Worm (Caenorhabditis elegans) whole organism, early embryonic: Measurements from ENCODE around the gene bar-1.

Experiments
- B0310.2 ChIP-seq: sonication (generic microtip); optimal IDR thresholded peaks from 2 replicates; lab custom pipeline; 2016; ENCODE audit warnings: mild to moderate bottlenecking, missing genetic modification characterization, missing compliant biosample characterization
- F13C5.2 ChIP-seq: sonication (generic microtip); optimal IDR thresholded peaks from 2 replicates; lab custom pipeline; 2017; ENCODE audit warnings: mild to moderate bottlenecking, missing genetic modification characterization, inconsistent platforms, missing compliant biosample characterization
- aly-1 ChIP-seq: sonication (generic microtip); optimal IDR thresholded peaks from 2 replicates; lab custom pipeline; 2016; ENCODE audit warnings: missing genetic modification characterization, missing compliant biosample characterization
- ama-1 ChIP-seq: fragments of 150-350 bp; optimal IDR thresholded peaks from 2 replicates; lab custom pipeline; 2014
- ceh-13 ChIP-seq: fragments of 200-800 bp; sonication (Bioruptor generic); optimal IDR thresholded peaks from 2 replicates; lab custom pipeline; 2018; ENCODE audit warnings: mild to moderate bottlenecking, missing genetic modification characterization, missing compliant biosample characterization
- ceh-36 ChIP-seq: sonication (generic microtip); optimal IDR thresholded peaks from 2 replicates; lab custom pipeline; 2016; ENCODE audit warnings: missing genetic modification characterization, inconsistent platforms, missing compliant biosample characterization
- ets-7 ChIP-seq: sonication (generic microtip); optimal IDR thresholded peaks from 2 replicates; lab custom pipeline; 2016; ENCODE audit warnings: missing genotype, missing genetic modification characterization, missing compliant biosample characterization
- flt-1 ChIP-seq: fragments of 200-800 bp; sonication (Bioruptor generic); IDR thresholded peaks from 2 replicates; pipeline ENCODE4 v1.3.6; 2022; ENCODE audit warnings: missing genetic modification characterization, missing compliant biosample characterization
- hmbx-1 ChIP-seq: sonication (generic microtip); optimal IDR thresholded peaks from 2 replicates; lab custom pipeline; 2016; ENCODE audit warnings: mild to moderate bottlenecking, missing genetic modification characterization, missing compliant biosample characterization
- hmg-4 ChIP-seq: fragments of 200-800 bp; sonication (Bioruptor generic); optimal IDR thresholded peaks from 2 replicates; lab custom pipeline; 2018; ENCODE audit warnings: mild to moderate bottlenecking, missing genetic modification characterization, missing compliant biosample characterization
- hnd-1 ChIP-seq: sonication (generic microtip); optimal IDR thresholded peaks from 2 replicates; lab custom pipeline; 2016; ENCODE audit warnings: missing genetic modification characterization, missing compliant biosample characterization
- pes-1 ChIP-seq: fragments of 200-800 bp; sonication (Bioruptor generic); IDR thresholded peaks from 2 replicates; pipeline ENCODE4 v1.3.6; 2022; ENCODE audit warnings: missing genetic modification reagents, missing genetic modification characterization, missing compliant biosample characterization
- scrt-1 ChIP-seq: fragments of 200-800 bp; sonication (Bioruptor generic); IDR thresholded peaks from 2 replicates; pipeline ENCODE4 v1.3.6; 2022; ENCODE audit warnings: missing genetic modification characterization, missing compliant biosample characterization
- sea-1 ChIP-seq: fragments of 200-800 bp; sonication (Bioruptor generic); conservative IDR thresholded peaks from 2 replicates; pipeline ENCODE4 v1.3.6; 2022; ENCODE audit warnings: missing genetic modification characterization, missing compliant biosample characterization
- tbx-11 ChIP-seq: fragments of 200-800 bp; sonication (Bioruptor generic); IDR thresholded peaks from 2 replicates; pipeline ENCODE4 v1.3.6; 2022; ENCODE audit warnings: missing genetic modification characterization, missing compliant biosample characterization
- tbx-37 ChIP-seq: fragments of 200-800 bp; sonication (Bioruptor generic); conservative IDR thresholded peaks from 2 replicates; pipeline ENCODE4 v1.3.6; 2022; ENCODE audit warnings: missing genetic modification reagents, missing genetic modification characterization, missing compliant biosample characterization
- tra-4 ChIP-seq: sonication (generic microtip); optimal IDR thresholded peaks from 2 replicates; lab custom pipeline; 2017; ENCODE audit warnings: missing genetic modification characterization, missing compliant biosample characterization

The bar-1 gene

ce11 chrX:7205195-7205594, 34.8 kb upstream of the bar-1 start, which contains the start of gene C55B6.5:
Gene C55B6.5 (minus strand): TSS chrX:7205295.
- TF ChIP-seq tra-4, result no peak
- TF ChIP-seq F13C5.2, result no peak
- TF ChIP-seq tbx-11 (GFP tag; lab: Robert Waterston, UW), result no peak
- no peak for TF ChIP-seq ama-1 (lab: Kevin White, UChicago)
- TF ChIP-seq ceh-13 (GFP tag; lab: Kevin White, UChicago), result no peak
- TF ChIP-seq scrt-1 (GFP tag; lab: Robert Waterston, UW), result no peak

ce11 chrX:7204175-7204574, 33.8 kb upstream of the bar-1 start:
- TF ChIP-seq hmbx-1 (no peak), pes-1 (GFP tag; lab: Robert Waterston, UW) (no peak), tra-4 (no peak), ceh-36 (no peak), hmg-4 (no peak), hnd-1 (tag; lab: Kevin White, UChicago) (no peak), aly-1 (tag; lab: Kevin White, UChicago) (no peak), ets-7 (no peak), B0310.2 (tag; lab: Kevin White, UChicago) (no peak), flt-1 (GFP tag; lab: Robert Waterston, UW) (no peak), F13C5.2 (no peak), scrt-1 (GFP tag; lab: Robert Waterston, UW) (no peak), tbx-11 (GFP tag; lab: Robert Waterston, UW) (no peak), ama-1 (lab: Kevin White, UChicago) (no peak), tbx-37 (no peak)

ce11 chrX:7200475-7200874, 30.1 kb upstream of the bar-1 start:
- no peak for TF ChIP-seq ceh-13 (GFP tag; lab: Kevin White, UChicago)
- TF ChIP-seq B0310.2 (tag; lab: Kevin White, UChicago), result no peak
- no peak for TF ChIP-seq flt-1 (GFP tag; lab: Robert Waterston, UW)
- no peak for TF ChIP-seq aly-1 (tag; lab: Kevin White, UChicago)
- no peak for TF ChIP-seq ceh-36
- TF ChIP-seq tbx-11 (GFP tag; lab: Robert Waterston, UW), result no peak
- TF ChIP-seq sea-1 (GFP tag; lab: Robert Waterston, UW), result no peak
- no peak for TF ChIP-seq ets-7
- TF ChIP-seq ama-1 (lab: Kevin White, UChicago), result no peak

ce11 chrX:7199831-7200414, 29.5 kb upstream of the bar-1 start, which contains the start of gene C55B6.1:
Gene C55B6.1 (plus strand): TSS chrX:7200364.
- TF ChIP-seq ets-7 (no peak), hmg-4 (no peak), aly-1 (tag; lab: Kevin White, UChicago) (no peak), pes-1 (GFP tag; lab: Robert Waterston, UW) (no peak), ceh-13 (GFP tag; lab: Kevin White, UChicago) (no peak), tbx-37 (no peak), hnd-1 (tag; lab: Kevin White, UChicago) (no peak), scrt-1 (GFP tag; lab: Robert Waterston, UW) (no peak), tbx-11 (GFP tag; lab: Robert Waterston, UW) (no peak), B0310.2 (tag; lab: Kevin White, UChicago) (no peak), ama-1 (lab: Kevin White, UChicago) (no peak), tra-4 (no peak), sea-1 (GFP tag; lab: Robert Waterston, UW) (no peak), ceh-36 (no peak), hmbx-1 (no peak), F13C5.2 (no peak), flt-1 (GFP tag; lab: Robert Waterston, UW) (no peak)

- TF ChIP-seq F13C5.2, result peak; percentile 16
- no peak for TF ChIP-seq ceh-36
Measured at ce11 chrX:7193894-7194614, 23.6 kb upstream of the bar-1 start, which contains the start of gene dnj-7. Gene dnj-7 (plus strand): TSS chrX:7194564.

- no peak for TF ChIP-seq flt-1 (GFP tag; lab: Robert Waterston, UW)
- TF ChIP-seq pes-1 (GFP tag; lab: Robert Waterston, UW), result no peak
- TF ChIP-seq aly-1 (tag; lab: Kevin White, UChicago), result no peak
- no peak for TF ChIP-seq sea-1 (GFP tag; lab: Robert Waterston, UW)
- no peak for TF ChIP-seq ceh-13 (GFP tag; lab: Kevin White, UChicago)
- TF ChIP-seq F13C5.2, result no peak
- no peak for TF ChIP-seq B0310.2 (tag; lab: Kevin White, UChicago)
Measured at ce11 chrX:7191882-7192281, 21.5 kb upstream of the bar-1 start, which contains the start of gene C55B6.7. Gene C55B6.7 (minus strand): TSS chrX:7191982.

- TF ChIP-seq tra-4, result no peak
- no peak for TF ChIP-seq B0310.2 (tag; lab: Kevin White, UChicago)
- no peak for TF ChIP-seq tbx-11 (GFP tag; lab: Robert Waterston, UW)
- no peak for TF ChIP-seq aly-1 (tag; lab: Kevin White, UChicago)
- TF ChIP-seq hmbx-1, result no peak
Measured at ce11 chrX:7187602-7188001, 17.2 kb upstream of the bar-1 start, which contains the start of gene C55B6.4. Gene C55B6.4 (minus strand): TSS chrX:7187702.

- TF ChIP-seq ama-1 (lab: Kevin White, UChicago) (no peak), flt-1 (GFP tag; lab: Robert Waterston, UW) (no peak), aly-1 (tag; lab: Kevin White, UChicago) (no peak), ceh-13 (GFP tag; lab: Kevin White, UChicago) (no peak), tbx-37 (no peak), B0310.2 (tag; lab: Kevin White, UChicago) (no peak), pes-1 (GFP tag; lab: Robert Waterston, UW) (no peak)
Measured at ce11 chrX:7181627-7182026, 11.2 kb upstream of the bar-1 start.
